Worm (Caenorhabditis elegans): Measurements from ENCODE around the gene srlf-35.

The srlf-35 gene

ce11 chrV:497399-497798, 6.4 kb upstream of the srlf-35 start, which contains the start of gene T01G6.1:
T01G6.1 (plus strand) TSS chrV:497699.
- no peak for TF ChIP-seq flt-1 (GFP tag; IDR thresholded peaks at IDR 0.05)
- TF ChIP-seq ztf-29 (GFP tag; IDR thresholded peaks at IDR 0.05) = no peak
- TF ChIP-seq ref-1 (GFP tag; conservative IDR thresholded peaks at IDR 0.05) = no peak
- TF ChIP-seq tab-1 (GFP tag; IDR thresholded peaks at IDR 0.05) = no peak
- TF ChIP-seq cog-1 (tag; optimal IDR thresholded peaks at IDR 0.05) = no peak
- TF ChIP-seq T22C8.4 (GFP tag; IDR thresholded peaks at IDR 0.05) = no peak
- no peak for TF ChIP-seq ztf-23 (GFP tag; IDR thresholded peaks at IDR 0.05)
- TF ChIP-seq med-1 (GFP tag; optimal IDR thresholded peaks at IDR 0.05; ENCODE audit: insufficient read depth) = no peak

ce11 chrV:500535-500934, 3.3 kb upstream of the srlf-35 start:
- no peak for TF ChIP-seq med-1 (GFP tag; optimal IDR thresholded peaks at IDR 0.05; ENCODE audit: insufficient read depth)
- TF ChIP-seq ztf-29 (GFP tag; IDR thresholded peaks at IDR 0.05) = no peak
- no peak for TF ChIP-seq klf-2 (GFP tag; conservative IDR thresholded peaks at IDR 0.05)
- no peak for TF ChIP-seq tab-1 (GFP tag; IDR thresholded peaks at IDR 0.05)
- no peak for TF ChIP-seq ztf-23 (GFP tag; IDR thresholded peaks at IDR 0.05)
- TF ChIP-seq T22C8.4 (GFP tag; IDR thresholded peaks at IDR 0.05) = no peak
- no peak for TF ChIP-seq flt-1 (GFP tag; IDR thresholded peaks at IDR 0.05)
- TF ChIP-seq ref-1 (GFP tag; conservative IDR thresholded peaks at IDR 0.05) = no peak
- TF ChIP-seq cog-1 (tag; optimal IDR thresholded peaks at IDR 0.05) = no peak

- TF ChIP-seq ztf-23 (GFP tag; IDR thresholded peaks at IDR 0.05) (no peak), med-1 (GFP tag; optimal IDR thresholded peaks at IDR 0.05; ENCODE audit: insufficient read depth) (no peak), klf-2 (GFP tag; conservative IDR thresholded peaks at IDR 0.05) (no peak), flt-1 (GFP tag; IDR thresholded peaks at IDR 0.05) (no peak), cog-1 (tag; optimal IDR thresholded peaks at IDR 0.05) (no peak), tab-1 (GFP tag; IDR thresholded peaks at IDR 0.05) (no peak), T22C8.4 (GFP tag; IDR thresholded peaks at IDR 0.05) (no peak), ref-1 (GFP tag; conservative IDR thresholded peaks at IDR 0.05) (no peak), ztf-29 (GFP tag; IDR thresholded peaks at IDR 0.05) (no peak)
Measured at ce11 chrV:501230-501629, 2.6 kb upstream of the srlf-35 start, which contains the start of gene str-256. str-256 (minus strand) TSS chrV:501330.

ce11 chrV:502803-503273, 990 bp upstream of the srlf-35 start, which contains the start of gene T01G6.10:
T01G6.10 (minus strand) TSS chrV:503223.
- TF ChIP-seq med-1 (GFP tag; optimal IDR thresholded peaks at IDR 0.05; ENCODE audit: insufficient read depth) (no peak), klf-2 (GFP tag; conservative IDR thresholded peaks at IDR 0.05) (no peak), T22C8.4 (GFP tag; IDR thresholded peaks at IDR 0.05) (no peak), cog-1 (tag; optimal IDR thresholded peaks at IDR 0.05) (no peak), ref-1 (GFP tag; conservative IDR thresholded peaks at IDR 0.05) (no peak), ztf-23 (GFP tag; IDR thresholded peaks at IDR 0.05) (no peak), ztf-29 (GFP tag; IDR thresholded peaks at IDR 0.05) (no peak), tab-1 (GFP tag; IDR thresholded peaks at IDR 0.05) (no peak), flt-1 (GFP tag; IDR thresholded peaks at IDR 0.05) (no peak)

- TF ChIP-seq flt-1 (GFP tag; IDR thresholded peaks at IDR 0.05) (no peak), med-1 (GFP tag; optimal IDR thresholded peaks at IDR 0.05; ENCODE audit: insufficient read depth) (no peak), ztf-29 (GFP tag; IDR thresholded peaks at IDR 0.05) (no peak), ztf-23 (GFP tag; IDR thresholded peaks at IDR 0.05) (no peak), cog-1 (tag; optimal IDR thresholded peaks at IDR 0.05) (no peak), ref-1 (GFP tag; conservative IDR thresholded peaks at IDR 0.05) (no peak)
Measured at ce11 chrV:505191-505590, 1.4 kb downstream of the srlf-35 start, which contains the start of gene srlf-19. srlf-19 (plus strand) TSS chrV:505491.

- no peak for TF ChIP-seq klf-2 (GFP tag; conservative IDR thresholded peaks at IDR 0.05)
- TF ChIP-seq ref-1 (GFP tag; conservative IDR thresholded peaks at IDR 0.05) = no peak
- TF ChIP-seq tab-1 (GFP tag; IDR thresholded peaks at IDR 0.05) = no peak
- no peak for TF ChIP-seq ztf-23 (GFP tag; IDR thresholded peaks at IDR 0.05)
- no peak for TF ChIP-seq flt-1 (GFP tag; IDR thresholded peaks at IDR 0.05)
- no peak for TF ChIP-seq cog-1 (tag; optimal IDR thresholded peaks at IDR 0.05)
- TF ChIP-seq med-1 (GFP tag; optimal IDR thresholded peaks at IDR 0.05; ENCODE audit: insufficient read depth) = no peak
- no peak for TF ChIP-seq T22C8.4 (GFP tag; IDR thresholded peaks at IDR 0.05)
- TF ChIP-seq ztf-29 (GFP tag; IDR thresholded peaks at IDR 0.05) = no peak
Measured at ce11 chrV:512420-512819, 8.6 kb downstream of the srlf-35 start, which contains the start of gene srh-37. srh-37 (minus strand) TSS chrV:512520.

ce11 chrV:519445-519844, 15.6 kb downstream of the srlf-35 start, which contains the start of gene nhr-210:
nhr-210 (minus strand) TSS chrV:519545.
- TF ChIP-seq klf-2 (GFP tag; conservative IDR thresholded peaks at IDR 0.05) (no peak), ref-1 (GFP tag; conservative IDR thresholded peaks at IDR 0.05) (no peak), ztf-29 (GFP tag; IDR thresholded peaks at IDR 0.05) (no peak), cog-1 (tag; optimal IDR thresholded peaks at IDR 0.05) (no peak), med-1 (GFP tag; optimal IDR thresholded peaks at IDR 0.05; ENCODE audit: insufficient read depth) (no peak), ztf-23 (GFP tag; IDR thresholded peaks at IDR 0.05) (no peak), flt-1 (GFP tag; IDR thresholded peaks at IDR 0.05) (no peak), tab-1 (GFP tag; IDR thresholded peaks at IDR 0.05) (no peak), T22C8.4 (GFP tag; IDR thresholded peaks at IDR 0.05) (no peak)

- TF ChIP-seq flt-1 (GFP tag; IDR thresholded peaks at IDR 0.05) (no peak), klf-2 (GFP tag; conservative IDR thresholded peaks at IDR 0.05) (no peak), tab-1 (GFP tag; IDR thresholded peaks at IDR 0.05) (no peak)
Measured at ce11 chrV:521517-521916, 17.7 kb downstream of the srlf-35 start, which contains the start of gene srw-107. srw-107 (minus strand) TSS chrV:521617.

- no peak for TF ChIP-seq cog-1 (tag; optimal IDR thresholded peaks at IDR 0.05)
- no peak for TF ChIP-seq ref-1 (GFP tag; conservative IDR thresholded peaks at IDR 0.05)
- TF ChIP-seq T22C8.4 (GFP tag; IDR thresholded peaks at IDR 0.05) = no peak
- no peak for TF ChIP-seq ztf-29 (GFP tag; IDR thresholded peaks at IDR 0.05)
- no peak for TF ChIP-seq flt-1 (GFP tag; IDR thresholded peaks at IDR 0.05)
- TF ChIP-seq klf-2 (GFP tag; conservative IDR thresholded peaks at IDR 0.05) = no peak
- no peak for TF ChIP-seq med-1 (GFP tag; optimal IDR thresholded peaks at IDR 0.05; ENCODE audit: insufficient read depth)
- no peak for TF ChIP-seq ztf-23 (GFP tag; IDR thresholded peaks at IDR 0.05)
- TF ChIP-seq tab-1 (GFP tag; IDR thresholded peaks at IDR 0.05) = no peak
Measured at ce11 chrV:524058-524457, 20.2 kb downstream of the srlf-35 start, which contains the start of gene lipl-3. lipl-3 (minus strand) TSS chrV:524218.

- TF ChIP-seq ztf-23 (GFP tag; IDR thresholded peaks at IDR 0.05) (no peak), flt-1 (GFP tag; IDR thresholded peaks at IDR 0.05) (no peak), ztf-29 (GFP tag; IDR thresholded peaks at IDR 0.05) (no peak), cog-1 (tag; optimal IDR thresholded peaks at IDR 0.05) (no peak), T22C8.4 (GFP tag; IDR thresholded peaks at IDR 0.05) (no peak), ref-1 (GFP tag; conservative IDR thresholded peaks at IDR 0.05) (no peak), tab-1 (GFP tag; IDR thresholded peaks at IDR 0.05) (no peak), med-1 (GFP tag; optimal IDR thresholded peaks at IDR 0.05; ENCODE audit: insufficient read depth) (no peak), klf-2 (GFP tag; conservative IDR thresholded peaks at IDR 0.05) (no peak)
Measured at ce11 chrV:525040-525439, 21.2 kb downstream of the srlf-35 start, which contains the start of gene R11G11.16. R11G11.16 (minus strand) TSS chrV:525140.
